Fruit fly (Drosophila melanogaster) whole organism: ENCODE data around the gene Oct-TyrR.

Experiments used
- CG8478 ChIP-seq: fragments of >200 bp; optimal IDR thresholded peaks from 2 replicates; lab custom pipeline; 2018; ENCODE audit warnings: inconsistent platforms
- Dll ChIP-seq: fragments of >200 bp; optimal IDR thresholded peaks from 2 replicates; lab custom pipeline; 2017
- EcR ChIP-seq, 2 experiments: fragments of >200 bp; optimal IDR thresholded peaks; 2 replicates each; lab custom pipeline; 2017; ENCODE audit warnings: missing biosample characterization in 2 of 2, missing genetic modification characterization in 2 of 2, missing genetic modification reagents in 2 of 2
- pan ChIP-seq: fragments of >200 bp; optimal IDR thresholded peaks from 2 replicates; lab custom pipeline; 2017
- psq ChIP-seq: fragments of >200 bp; optimal IDR thresholded peaks from 2 replicates; lab custom pipeline; 2017
- usp ChIP-seq: fragments of >200 bp; optimal IDR thresholded peaks from 2 replicates; lab custom pipeline; 2017; ENCODE audit warnings: missing biosample characterization, missing genetic modification characterization, mixed read lengths

Oct-TyrR gene

DNA sequence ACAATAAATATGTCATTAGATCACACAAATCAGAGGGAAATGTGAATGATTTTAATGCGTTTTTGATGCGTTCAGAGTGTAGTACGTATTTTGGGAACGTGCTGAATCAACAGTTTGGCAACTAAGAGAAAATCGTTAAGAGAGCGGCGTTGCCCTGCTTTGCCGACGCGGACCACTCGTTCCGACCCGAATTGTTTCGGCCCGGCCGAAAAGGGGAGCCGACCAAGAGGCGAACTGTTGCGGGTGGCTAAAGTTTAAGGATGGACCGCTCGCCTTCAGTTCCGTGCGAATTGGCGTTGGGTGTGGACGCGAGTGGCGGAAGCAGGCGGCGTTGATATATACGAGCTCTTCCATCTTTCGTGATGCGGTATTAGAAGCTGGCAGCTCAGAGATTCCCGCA lies at the start of gene Oct-TyrR:
TSS of gene Oct-TyrR (plus strand) at position 287 of the 400 bp plus-strand sequence.
- no peak for TF ChIP-seq EcR (GFP tag; optimal IDR thresholded peaks at IDR 0.05; lab: Kevin White, UChicago)
- TF ChIP-seq pan (lab: Kevin White, UChicago): no peak
- TF ChIP-seq usp (GFP tag; lab: Kevin White, UChicago): no peak
- TF ChIP-seq Dll (lab: Kevin White, UChicago): no peak
- no peak for TF ChIP-seq psq (lab: Kevin White, UChicago)

DNA sequence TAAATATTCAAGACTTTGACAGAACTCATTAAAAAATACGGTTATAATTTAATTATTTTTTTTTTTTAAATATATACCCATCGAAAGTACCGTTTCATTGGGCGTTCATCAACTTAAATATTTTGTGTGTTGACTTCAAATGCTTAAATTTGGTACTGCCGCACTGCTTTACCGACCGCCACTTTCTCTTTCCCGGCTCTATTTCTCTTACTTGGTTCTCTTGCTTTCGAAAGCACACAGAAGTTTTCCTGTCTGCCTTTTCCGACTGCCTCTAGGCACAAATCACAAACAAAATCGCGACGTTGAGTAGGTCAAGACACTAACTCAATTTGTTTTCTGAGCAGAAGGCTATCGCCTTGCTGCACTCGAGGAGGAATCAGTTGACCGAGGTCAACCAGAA lies 40.8 kb upstream of the Oct-TyrR start:
- TF ChIP-seq EcR (GFP tag; optimal IDR thresholded peaks at IDR 0.05; lab: Kevin White, UChicago) (no peak), usp (GFP tag; lab: Kevin White, UChicago) (no peak), psq (lab: Kevin White, UChicago) (no peak), Dll (lab: Kevin White, UChicago) (no peak), pan (lab: Kevin White, UChicago) (no peak), CG8478 (lab: Kevin White, UChicago) (no peak)

DNA sequence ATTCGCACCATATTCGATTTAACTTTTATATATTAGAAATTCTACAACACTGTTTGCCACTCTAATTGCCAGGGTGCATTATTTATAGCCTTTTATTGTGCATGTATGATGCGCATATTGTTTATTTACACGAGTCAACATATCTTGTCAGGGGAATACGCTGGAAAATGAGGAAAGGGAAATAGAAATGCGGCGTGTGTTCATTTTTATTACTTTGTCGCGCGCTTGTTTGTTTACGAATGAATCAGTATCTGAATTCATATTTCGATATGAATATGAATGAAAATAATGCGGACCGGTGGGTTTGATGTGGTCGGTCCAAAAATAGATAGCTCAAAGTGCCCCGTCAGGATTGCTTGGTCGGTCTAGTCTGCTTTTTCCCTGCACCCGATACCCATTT lies 28.7 kb upstream of the Oct-TyrR start:
- TF ChIP-seq EcR (GFP tag; optimal IDR thresholded peaks at IDR 0.05; lab: Kevin White, UChicago) (no peak), CG8478 (lab: Kevin White, UChicago) (no peak), usp (GFP tag; lab: Kevin White, UChicago) (no peak), psq (lab: Kevin White, UChicago) (no peak), pan (lab: Kevin White, UChicago) (no peak), Dll (lab: Kevin White, UChicago) (no peak)

DNA sequence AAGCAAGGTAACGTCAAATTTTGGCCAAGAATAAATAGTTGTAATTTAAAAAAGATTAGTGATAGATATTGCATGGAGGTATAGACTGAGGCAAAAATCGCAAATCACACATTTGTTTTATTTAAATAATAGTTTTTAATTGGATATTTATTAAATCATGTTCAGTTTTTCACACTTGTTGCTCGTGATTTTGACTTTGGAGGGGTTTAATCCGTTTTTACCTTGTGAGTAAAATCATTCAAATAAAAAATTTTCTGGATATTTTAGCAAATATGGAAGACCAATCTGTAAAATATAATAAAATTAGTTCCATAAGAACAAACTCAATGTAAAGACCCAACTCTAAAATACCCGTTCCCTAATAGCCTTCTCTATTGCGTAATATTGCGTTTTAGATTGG lies 6.6 kb upstream of the Oct-TyrR start, which contains the start of gene CG7140:
TSS of gene CG7140 (minus strand) at position 101 of the 400 bp plus-strand sequence.
- TF ChIP-seq CG8478 (lab: Kevin White, UChicago) (no peak), usp (GFP tag; lab: Kevin White, UChicago) (no peak), pan (lab: Kevin White, UChicago) (no peak), EcR (GFP tag; optimal IDR thresholded peaks at IDR 0.05; lab: Kevin White, UChicago) (no peak), Dll (lab: Kevin White, UChicago) (no peak), psq (lab: Kevin White, UChicago) (no peak)

DNA sequence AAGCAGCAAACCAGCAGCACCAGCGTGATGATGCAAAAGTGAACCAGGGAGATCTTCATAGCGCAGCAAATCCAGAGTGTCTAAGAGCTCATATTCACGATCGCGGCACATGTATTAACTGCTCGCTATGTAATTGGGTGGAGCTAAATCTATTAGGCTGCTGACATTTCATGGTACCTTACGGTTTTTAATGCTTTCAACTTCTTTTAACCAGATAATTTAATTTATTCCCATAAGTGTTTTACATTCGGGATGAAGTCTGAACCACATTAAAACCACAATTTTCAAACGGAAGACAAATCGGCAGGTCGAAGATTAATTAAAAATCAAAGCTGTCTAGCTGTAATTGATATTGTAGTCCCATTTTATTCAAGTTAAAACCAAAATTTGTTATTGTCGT lies 5.1 kb upstream of the Oct-TyrR start, which contains the start of gene CG43392:
TSS of gene CG43392 (minus strand) at position 101 of the 400 bp plus-strand sequence.
- no peak for TF ChIP-seq EcR (GFP tag; optimal IDR thresholded peaks at IDR 0.05; lab: Kevin White, UChicago)
- no peak for TF ChIP-seq Dll (lab: Kevin White, UChicago)

DNA sequence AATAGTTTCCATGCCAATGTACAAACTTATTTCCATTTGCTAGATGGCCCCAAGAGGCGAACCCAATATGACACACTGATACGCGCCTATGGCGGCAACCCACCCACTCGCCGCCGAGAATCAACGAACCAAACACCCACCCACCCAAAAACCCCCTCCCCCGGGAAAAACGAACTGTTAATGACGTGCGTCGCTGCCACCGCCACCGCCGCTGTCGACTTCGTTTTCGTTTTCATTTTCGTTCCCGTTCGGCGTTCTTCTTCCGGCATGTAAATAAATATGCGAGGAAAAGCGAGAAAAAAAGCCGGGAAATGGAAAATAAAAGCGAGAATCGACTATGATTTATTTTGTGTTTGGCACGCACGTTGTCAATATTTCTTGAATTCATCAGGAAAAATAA lies 16.3 kb downstream of the Oct-TyrR start:
- no peak for TF ChIP-seq CG8478 (lab: Kevin White, UChicago)
- no peak for TF ChIP-seq EcR (GFP tag; optimal IDR thresholded peaks at IDR 0.05; lab: Kevin White, UChicago)
- no peak for TF ChIP-seq psq (lab: Kevin White, UChicago)
- no peak for TF ChIP-seq usp (GFP tag; lab: Kevin White, UChicago)
- TF ChIP-seq Dll (lab: Kevin White, UChicago): no peak
- no peak for TF ChIP-seq pan (lab: Kevin White, UChicago)

DNA sequence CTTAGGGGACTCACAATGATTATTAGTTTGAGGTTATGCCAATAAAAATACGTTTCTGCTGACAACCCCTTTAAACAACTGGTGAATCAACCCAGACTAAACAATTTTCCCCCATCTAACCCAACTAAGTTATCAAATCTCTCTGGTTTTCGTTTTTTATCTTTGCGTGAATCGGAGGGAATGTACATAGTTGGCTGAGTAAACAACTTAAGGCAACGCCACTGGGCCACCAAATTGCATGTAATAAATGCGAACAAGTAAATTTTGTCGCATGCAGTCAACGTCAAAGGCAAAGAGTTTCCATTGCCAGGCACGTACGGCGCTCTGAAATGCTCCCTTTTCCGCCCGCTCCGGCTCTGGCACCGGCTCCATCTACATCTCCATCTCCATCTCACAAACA lies 18.5 kb downstream of the Oct-TyrR start:
- TF ChIP-seq psq (lab: Kevin White, UChicago): no peak
- TF ChIP-seq CG8478 (lab: Kevin White, UChicago): no peak
- TF ChIP-seq Dll (lab: Kevin White, UChicago): no peak
- TF ChIP-seq EcR (GFP tag; optimal IDR thresholded peaks at IDR 0.05; lab: Kevin White, UChicago): no peak
- no peak for TF ChIP-seq usp (GFP tag; lab: Kevin White, UChicago)
- no peak for TF ChIP-seq pan (lab: Kevin White, UChicago)

DNA sequence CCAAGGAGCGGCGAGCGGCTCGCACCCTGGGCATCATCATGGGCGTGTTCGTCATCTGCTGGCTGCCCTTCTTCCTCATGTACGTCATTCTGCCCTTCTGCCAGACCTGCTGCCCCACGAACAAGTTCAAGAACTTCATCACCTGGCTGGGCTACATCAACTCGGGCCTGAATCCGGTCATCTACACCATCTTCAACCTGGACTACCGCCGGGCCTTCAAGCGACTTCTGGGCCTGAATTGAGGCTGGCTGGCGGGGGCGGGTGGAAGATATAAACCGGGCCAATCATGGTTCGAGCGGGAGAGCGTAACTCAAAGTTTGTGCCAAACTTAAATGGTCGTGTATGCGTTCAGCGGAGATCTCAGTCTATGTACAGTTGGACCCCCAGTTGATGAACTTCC lies 29.0 kb downstream of the Oct-TyrR start:
- no peak for TF ChIP-seq CG8478 (lab: Kevin White, UChicago)
- no peak for TF ChIP-seq EcR (GFP tag; optimal IDR thresholded peaks at IDR 0.05; lab: Kevin White, UChicago)
- TF ChIP-seq pan (lab: Kevin White, UChicago): no peak
- TF ChIP-seq Dll (lab: Kevin White, UChicago): no peak
- no peak for TF ChIP-seq usp (GFP tag; lab: Kevin White, UChicago)
- no peak for TF ChIP-seq psq (lab: Kevin White, UChicago)

DNA sequence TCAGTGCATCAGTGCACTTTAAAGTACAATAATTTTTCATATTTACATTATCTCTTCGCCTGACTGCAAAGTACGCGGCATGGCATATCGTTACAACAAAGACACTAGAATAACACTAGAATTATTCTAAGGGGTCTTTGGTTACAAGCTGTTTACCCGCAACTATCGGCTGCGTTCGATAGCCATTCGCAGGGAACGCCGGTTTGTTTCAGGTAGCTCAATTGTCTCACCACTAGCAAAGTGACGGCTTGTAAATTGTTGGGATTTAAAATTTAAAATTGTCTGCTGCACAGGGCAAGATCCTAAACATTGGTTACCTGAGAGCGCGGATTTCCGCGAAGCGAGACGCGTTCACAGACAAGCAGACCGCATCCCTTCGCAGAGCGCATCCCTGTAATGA lies 30.9 kb downstream of the Oct-TyrR start, which contains the start of gene CG14561:
TSS of gene CG14561 (plus strand) at position 214 of the 400 bp plus-strand sequence.
- TF ChIP-seq psq (lab: Kevin White, UChicago) (no peak), EcR (GFP tag; optimal IDR thresholded peaks at IDR 0.05; lab: Kevin White, UChicago) (no peak), usp (GFP tag; lab: Kevin White, UChicago) (no peak), pan (lab: Kevin White, UChicago) (no peak), Dll (lab: Kevin White, UChicago) (no peak), CG8478 (lab: Kevin White, UChicago) (no peak)

DNA sequence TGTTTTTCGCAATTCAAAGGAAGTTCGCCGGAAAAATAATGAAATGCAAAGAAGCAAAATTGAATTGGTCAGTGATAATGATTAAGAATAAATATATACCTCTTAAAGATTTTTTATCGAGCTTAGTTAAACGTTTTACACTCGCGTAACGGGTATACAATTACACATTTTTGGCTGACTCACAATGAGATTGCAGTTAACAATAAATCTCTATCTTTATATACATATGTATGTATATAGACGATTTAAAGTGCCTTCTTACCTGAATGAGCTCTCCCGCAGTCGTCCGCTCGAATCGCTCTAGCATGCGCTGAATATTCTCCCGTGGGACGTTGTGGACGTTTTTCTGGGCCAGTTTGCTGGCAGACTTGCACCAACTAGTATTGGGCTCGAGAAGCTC lies 35.7 kb downstream of the Oct-TyrR start:
- TF ChIP-seq EcR (GFP tag; optimal IDR thresholded peaks at IDR 0.05; lab: Kevin White, UChicago) (no peak), psq (lab: Kevin White, UChicago) (no peak), CG8478 (lab: Kevin White, UChicago) (no peak), usp (GFP tag; lab: Kevin White, UChicago) (no peak), pan (lab: Kevin White, UChicago) (no peak), Dll (lab: Kevin White, UChicago) (no peak)

DNA sequence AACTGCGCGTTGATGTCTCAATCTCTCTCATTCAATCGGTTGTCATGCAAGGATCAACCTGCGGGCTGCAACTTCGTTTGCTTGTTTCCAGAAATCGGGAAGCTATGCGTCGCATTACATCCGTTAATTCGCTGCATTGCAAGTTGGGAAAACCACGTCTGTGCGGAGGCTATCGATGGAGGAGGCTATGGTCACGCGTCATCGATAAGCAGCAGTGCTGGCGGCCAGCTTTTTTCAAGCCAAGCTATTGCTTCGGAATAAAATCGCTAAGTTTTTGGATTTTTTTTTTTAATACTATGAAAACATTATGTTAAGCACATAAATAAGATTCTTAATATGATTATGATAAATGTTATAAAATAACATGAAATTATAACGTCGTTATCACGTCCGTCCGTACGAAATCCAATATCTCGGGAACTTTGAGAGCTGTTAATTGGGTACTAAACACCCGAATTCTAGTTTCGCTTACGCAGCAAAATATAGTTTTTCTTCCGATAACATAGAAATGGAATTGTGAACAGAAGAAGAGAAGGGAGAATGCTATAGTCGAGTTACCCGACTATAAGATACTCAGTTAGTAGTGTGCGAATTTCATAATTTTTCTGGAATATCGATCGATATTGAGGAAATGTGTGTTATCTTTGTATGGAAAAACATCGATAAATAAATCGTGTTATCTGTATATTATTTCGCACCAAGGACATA lies 37.0 kb downstream of the Oct-TyrR start, which contains the start of gene CG7139:
TSS of gene CG7139 (minus strand) at position 162 of the 708 bp plus-strand sequence.
- no peak for TF ChIP-seq Dll (lab: Kevin White, UChicago)
- no peak for TF ChIP-seq usp (GFP tag; lab: Kevin White, UChicago)
- no peak for TF ChIP-seq EcR (GFP tag; optimal IDR thresholded peaks at IDR 0.05; lab: Kevin White, UChicago)
- no peak for TF ChIP-seq pan (lab: Kevin White, UChicago)
- TF ChIP-seq CG8478 (lab: Kevin White, UChicago): no peak
- TF ChIP-seq psq (lab: Kevin White, UChicago): no peak
